Worm (Caenorhabditis elegans) whole organism, L1 larva: ENCODE data around the gene nmr-1.
A peak's percentile ranks its signal among the peaks of the same experiment; 100 is the strongest.

Experiments used
- Y116A8C.19 ChIP-seq: sonication (generic microtip); optimal IDR thresholded peaks from 2 replicates; lab custom pipeline; 2016; ENCODE audit warnings: missing compliant biosample characterization, missing genetic modification characterization, borderline replicate concordance
- aha-1 ChIP-seq: fragments of 150-350 bp; optimal IDR thresholded peaks from 2 replicates; lab custom pipeline; 2014; ENCODE audit warnings: missing biosample characterization, missing genetic modification characterization
- ama-1 ChIP-seq: fragments of 150-350 bp; optimal IDR thresholded peaks from 2 replicates; lab custom pipeline; 2014
- blmp-1 ChIP-seq: fragments of 150-350 bp; optimal IDR thresholded peaks from 2 replicates; lab custom pipeline; 2014; ENCODE audit warnings: missing biosample characterization, missing genetic modification characterization
- ceh-8 ChIP-seq: fragments of 200-800 bp; sonication (Bioruptor generic); optimal IDR thresholded peaks from 2 replicates; lab custom pipeline; 2018; ENCODE audit warnings: mild to moderate bottlenecking, missing genetic modification characterization, moderate library complexity, missing compliant biosample characterization
- ceh-82 ChIP-seq, 3 experiments: fragments of 150-350 bp in 1 of 3; sonication (generic microtip) in 2 of 3; optimal IDR thresholded peaks; 2 replicates each; lab custom pipeline; 2014 to 2017; ENCODE audit warnings: missing biosample characterization in 3 of 3, missing genetic modification characterization in 3 of 3
- ceh-90 ChIP-seq: sonication (generic microtip); optimal IDR thresholded peaks from 2 replicates; lab custom pipeline; 2016; ENCODE audit warnings: missing genetic modification characterization, missing compliant biosample characterization
- dpl-1 ChIP-seq, 3 experiments: fragments of 150-350 bp in 2 of 3; sonication (generic microtip) in 1 of 3; optimal IDR thresholded peaks; 2 replicates each; lab custom pipeline; 2014 to 2017; ENCODE audit warnings: missing biosample characterization in 3 of 3, missing genetic modification characterization in 3 of 3, missing genetic modification reagents in 3 of 3
- dsc-1 ChIP-seq: sonication (generic microtip); optimal IDR thresholded peaks from 2 replicates; lab custom pipeline; 2016; ENCODE audit warnings: mild to moderate bottlenecking, missing genetic modification characterization, missing compliant biosample characterization
- efl-1 ChIP-seq, 4 experiments: fragments of 150-350 bp; optimal IDR thresholded peaks in 3 of 4; peaks in 1 of 4; 1 replicate in 1 of 4; 2 replicates in 3 of 4; lab custom pipeline; 2014; ENCODE audit warnings: missing biosample characterization in 2 of 4, missing genetic modification characterization in 2 of 4, missing genetic modification reagents in 2 of 4
- egl-13 ChIP-seq: sonication (generic microtip); optimal IDR thresholded peaks from 2 replicates; lab custom pipeline; 2016; ENCODE audit warnings: missing genotype, missing genetic modification reagents, missing genetic modification characterization, missing compliant biosample characterization
- elt-2 ChIP-seq: sonication (generic microtip); optimal IDR thresholded peaks from 2 replicates; lab custom pipeline; 2016; ENCODE audit warnings: missing genetic modification characterization, mild to moderate bottlenecking, inconsistent platforms, missing compliant biosample characterization, missing genetic modification reagents
- elt-3 ChIP-seq, 6 experiments: fragments of 150-350 bp in 1 of 6; sonication (generic microtip); optimal IDR thresholded peaks; 2 replicates each; lab custom pipeline; 2017 to 2018; ENCODE audit warnings: missing biosample characterization in 6 of 6, missing genetic modification characterization in 6 of 6, inconsistent platforms in 1 of 6
- ets-5 ChIP-seq: fragments of 200-800 bp; sonication (Bioruptor generic); IDR thresholded peaks from 2 replicates; pipeline ENCODE4 v1.3.6; 2022; ENCODE audit warnings: missing genetic modification characterization, missing compliant biosample characterization
- fkh-10 ChIP-seq: sonication (generic microtip); optimal IDR thresholded peaks from 2 replicates; lab custom pipeline; 2017; ENCODE audit warnings: missing biosample characterization, missing genetic modification reagents, missing genetic modification characterization
- fos-1 ChIP-seq: fragments of 150-350 bp; optimal IDR thresholded peaks from 2 replicates; lab custom pipeline; 2014; ENCODE audit warnings: missing biosample characterization, missing genetic modification characterization
- hlh-17 ChIP-seq: fragments of 200-800 bp; sonication (Bioruptor generic); optimal IDR thresholded peaks from 2 replicates; lab custom pipeline; 2018; ENCODE audit warnings: missing genetic modification characterization, mild to moderate bottlenecking, missing compliant biosample characterization, moderate library complexity, borderline replicate concordance
- irx-1 ChIP-seq: sonication (generic microtip); optimal IDR thresholded peaks from 2 replicates; lab custom pipeline; 2016; ENCODE audit warnings: missing genetic modification characterization, missing compliant biosample characterization
- isw-1 ChIP-seq: fragments of 200-800 bp; sonication (Bioruptor generic); IDR thresholded peaks from 2 replicates; pipeline ENCODE4 v1.3.6; 2022; ENCODE audit warnings: missing genetic modification characterization, missing compliant biosample characterization
- jun-1 ChIP-seq: fragments of 150-350 bp; optimal IDR thresholded peaks from 2 replicates; lab custom pipeline; 2014; ENCODE audit warnings: missing biosample characterization, missing genetic modification reagents, missing genetic modification characterization
- lin-14 ChIP-seq: fragments of 200-800 bp; sonication (Bioruptor generic); optimal IDR thresholded peaks from 2 replicates; lab custom pipeline; 2018; ENCODE audit warnings: mild to moderate bottlenecking, missing genetic modification characterization, moderate library complexity, missing compliant biosample characterization
- lir-3 ChIP-seq: sonication (generic microtip); optimal IDR thresholded peaks from 2 replicates; lab custom pipeline; 2016; ENCODE audit warnings: mild to moderate bottlenecking, missing genetic modification characterization, moderate library complexity, missing compliant biosample characterization; ENCODE audit not compliant: poor library complexity
- lsy-2 ChIP-seq, 2 experiments: fragments of 150-350 bp; optimal IDR thresholded peaks; 2 replicates each; lab custom pipeline; 2014; ENCODE audit warnings: missing biosample characterization in 2 of 2, missing genetic modification characterization in 2 of 2
- mab-9 ChIP-seq: fragments of 200-800 bp; sonication (Bioruptor generic); IDR thresholded peaks from 2 replicates; pipeline ENCODE4 v1.3.6; 2022; ENCODE audit warnings: missing genetic modification reagents, missing genetic modification characterization, missing compliant biosample characterization
- mef-2 ChIP-seq: fragments of 150-350 bp; optimal IDR thresholded peaks from 2 replicates; lab custom pipeline; 2014; ENCODE audit warnings: missing biosample characterization, missing genetic modification characterization
- mep-1 ChIP-seq: fragments of 150-350 bp; optimal IDR thresholded peaks from 2 replicates; lab custom pipeline; 2014; ENCODE audit warnings: missing biosample characterization, missing genetic modification characterization
- nhr-20 ChIP-seq: sonication (generic microtip); optimal IDR thresholded peaks from 2 replicates; lab custom pipeline; 2016; ENCODE audit warnings: mild to moderate bottlenecking, missing genetic modification characterization, missing compliant biosample characterization
- nhr-47 ChIP-seq: sonication (generic microtip); optimal IDR thresholded peaks from 2 replicates; lab custom pipeline; 2016; ENCODE audit warnings: mild to moderate bottlenecking, missing genetic modification characterization, moderate library complexity, missing compliant biosample characterization
- nhr-71 ChIP-seq: sonication (generic microtip); optimal IDR thresholded peaks from 2 replicates; lab custom pipeline; 2016; ENCODE audit warnings: mild to moderate bottlenecking, missing genetic modification characterization, moderate library complexity, missing compliant biosample characterization
- nhr-76 ChIP-seq: sonication (generic microtip); optimal IDR thresholded peaks from 2 replicates; lab custom pipeline; 2017; ENCODE audit warnings: missing biosample characterization, missing genetic modification characterization
- nhr-84 ChIP-seq: sonication (generic microtip); optimal IDR thresholded peaks from 2 replicates; lab custom pipeline; 2017; ENCODE audit warnings: missing biosample characterization, missing genetic modification characterization
- nhr-85 ChIP-seq: sonication (generic microtip); peaks from one replicate; lab custom pipeline; 2016; ENCODE audit warnings: missing genetic modification characterization, inconsistent platforms, missing compliant biosample characterization
- nhr-90 ChIP-seq: sonication (generic microtip); optimal IDR thresholded peaks from 2 replicates; lab custom pipeline; 2016; ENCODE audit warnings: mild to moderate bottlenecking, missing genetic modification characterization, missing compliant biosample characterization; ENCODE audit not compliant: poor library complexity
- pag-3 ChIP-seq: sonication (generic microtip); optimal IDR thresholded peaks from 2 replicates; lab custom pipeline; 2017; ENCODE audit warnings: missing genetic modification characterization, mild to moderate bottlenecking, missing compliant biosample characterization, antibody characterized with exemption, borderline replicate concordance; ENCODE audit not compliant: insufficient read depth
- pqm-1 ChIP-seq: sonication (generic microtip); optimal IDR thresholded peaks from 3 replicates; lab custom pipeline; 2017; ENCODE audit warnings: missing biosample characterization, missing genetic modification characterization
- skn-1 ChIP-seq: fragments of 150-350 bp; optimal IDR thresholded peaks from 2 replicates; lab custom pipeline; 2014; ENCODE audit warnings: missing biosample characterization, missing genetic modification characterization
- snu-23 ChIP-seq: sonication (generic microtip); optimal IDR thresholded peaks from 2 replicates; lab custom pipeline; 2016; ENCODE audit warnings: missing genetic modification characterization, missing compliant biosample characterization
- unc-130 ChIP-seq: fragments of 150-350 bp; optimal IDR thresholded peaks from 2 replicates; lab custom pipeline; 2017; ENCODE audit warnings: missing biosample characterization, missing genetic modification characterization, inconsistent platforms
- unc-30 ChIP-seq: sonication (generic microtip); optimal IDR thresholded peaks from 2 replicates; lab custom pipeline; 2017; ENCODE audit warnings: missing biosample characterization, missing genetic modification characterization
- unc-98 ChIP-seq: fragments of 200-800 bp; sonication (Bioruptor generic); IDR thresholded peaks from 2 replicates; pipeline ENCODE4 v1.3.6; 2022; ENCODE audit warnings: missing genetic modification characterization, missing compliant biosample characterization
- vab-15 ChIP-seq: sonication (generic microtip); optimal IDR thresholded peaks from 2 replicates; lab custom pipeline; 2017; ENCODE audit warnings: missing genotype, mild to moderate bottlenecking, missing genetic modification characterization, missing compliant biosample characterization
- xbp-1 ChIP-seq: sonication (generic microtip); optimal IDR thresholded peaks from 2 replicates; lab custom pipeline; 2016; ENCODE audit warnings: missing genetic modification characterization, missing compliant biosample characterization
- ztf-11 ChIP-seq, 2 experiments: sonication (generic microtip); optimal IDR thresholded peaks; 2 replicates each; lab custom pipeline; 2016 to 2017; ENCODE audit warnings: missing genetic modification characterization in 2 of 2, missing biosample characterization in 1 of 2, missing compliant biosample characterization in 1 of 2

Gene nmr-1

DNA sequence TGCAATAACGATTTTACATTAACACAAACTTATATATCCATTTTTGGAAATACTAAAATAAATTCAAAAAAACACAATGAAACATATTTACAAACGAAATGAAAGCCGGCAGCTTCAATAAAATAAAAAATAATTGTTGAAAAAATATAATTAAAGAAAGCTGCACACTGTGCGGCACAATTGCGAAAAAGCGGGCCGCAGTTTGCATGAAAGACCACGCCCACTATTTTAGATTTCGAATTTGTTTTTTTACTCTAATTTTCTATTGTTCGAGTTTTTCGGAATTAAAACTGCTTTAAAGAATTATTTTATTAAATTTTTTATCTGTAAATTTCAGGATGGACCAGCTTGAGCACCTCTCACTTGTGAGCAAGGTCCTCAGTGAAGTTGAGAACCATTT is 47.2 kb downstream of the nmr-1 start, which contains the start of gene mog-5 (continued):
- no peak for TF ChIP-seq ceh-8 (GFP tag; lab: Kevin White, UChicago)
- TF ChIP-seq lin-14 (GFP tag; lab: Kevin White, UChicago) = no peak
- peak; percentile 14 to 41 for TF ChIP-seq efl-1 (optimal IDR thresholded peaks at IDR 0.05; lab: Kevin White, UChicago)
- peak; percentile 36 to 93 for TF ChIP-seq efl-1 (GFP tag; optimal IDR thresholded peaks at IDR 0.05 in 1 of 2; lab: Kevin White, UChicago)
- peak; percentile 32 for TF ChIP-seq snu-23 (GFP tag; lab: Kevin White, UChicago)
- TF ChIP-seq egl-13 = no peak
- TF ChIP-seq fkh-10 (GFP tag; lab: Kevin White, UChicago) = no peak
- no peak for TF ChIP-seq unc-30 (tag; lab: Kevin White, UChicago)
- TF ChIP-seq ztf-11 (tag; optimal IDR thresholded peaks at IDR 0.05; lab: Kevin White, UChicago) = no peak
- TF ChIP-seq isw-1 (GFP tag; lab: Robert Waterston, UW) = no peak
- no peak for TF ChIP-seq ets-5 (GFP tag; lab: Robert Waterston, UW)
- TF ChIP-seq mef-2 (tag; lab: Kevin White, UChicago) = no peak
- no peak for TF ChIP-seq mep-1
- no peak for TF ChIP-seq unc-130 (tag; lab: Kevin White, UChicago)
- peak; percentile 8 to 41 (median 20) for TF ChIP-seq dpl-1 (GFP tag; optimal IDR thresholded peaks at IDR 0.05; lab: Kevin White, UChicago)
- TF ChIP-seq ama-1 (lab: Kevin White, UChicago) = no peak
- TF ChIP-seq elt-3 (tag; optimal IDR thresholded peaks at IDR 0.05; lab: Kevin White, UChicago) = peak in 1 of 6 experiments; percentile 51
- TF ChIP-seq nhr-85 (tag; lab: Kevin White, UChicago) = no peak
- TF ChIP-seq unc-98 = no peak
- TF ChIP-seq hlh-17 (GFP tag; lab: Kevin White, UChicago) = no peak
- no peak for TF ChIP-seq nhr-76 (tag; lab: Kevin White, UChicago)
- peak; percentile 35 for TF ChIP-seq nhr-71 (tag; lab: Kevin White, UChicago)
- TF ChIP-seq jun-1 (tag; lab: Kevin White, UChicago) = no peak
- TF ChIP-seq nhr-90 = peak; percentile 32
- peak; percentile 24 for TF ChIP-seq blmp-1 (tag; lab: Kevin White, UChicago)
- TF ChIP-seq dsc-1 (tag; lab: Kevin White, UChicago) = peak; percentile 35
- TF ChIP-seq lir-3 (tag; lab: Kevin White, UChicago) = no peak
- no peak for TF ChIP-seq ceh-90 (tag; lab: Kevin White, UChicago)
- TF ChIP-seq Y116A8C.19 (tag; lab: Kevin White, UChicago) = no peak
- peak; percentile 39 for TF ChIP-seq nhr-20 (tag; lab: Kevin White, UChicago)
- TF ChIP-seq nhr-47 = peak; percentile 4
- TF ChIP-seq elt-2 (tag; lab: Kevin White, UChicago) = peak; percentile 7
- TF ChIP-seq pag-3 (tag; lab: Kevin White, UChicago) = no peak
- TF ChIP-seq lsy-2 (tag; optimal IDR thresholded peaks at IDR 0.05; lab: Kevin White, UChicago) = peak; percentile 46 to 47
- peak; percentile 11 for TF ChIP-seq skn-1 (tag; lab: Kevin White, UChicago)
- no peak for TF ChIP-seq vab-15 (tag; lab: Kevin White, UChicago)
- TF ChIP-seq xbp-1 (tag; lab: Kevin White, UChicago) = peak; percentile 30
- peak in 2 of 3 experiments; percentile 10 to 23 for TF ChIP-seq ceh-82 (tag; optimal IDR thresholded peaks at IDR 0.05; lab: Kevin White, UChicago)
- TF ChIP-seq pqm-1 (tag; lab: Kevin White, UChicago) = no peak
- TF ChIP-seq aha-1 = no peak
- no peak for TF ChIP-seq nhr-84

- TF ChIP-seq mab-9 (GFP tag; lab: Robert Waterston, UW) = no peak
- peak in 1 of 6 experiments; percentile 39 for TF ChIP-seq elt-3 (tag; optimal IDR thresholded peaks at IDR 0.05; lab: Kevin White, UChicago)
- TF ChIP-seq fos-1 (tag; lab: Kevin White, UChicago) = no peak
- no peak for TF ChIP-seq lir-3 (tag; lab: Kevin White, UChicago)
- TF ChIP-seq egl-13 = no peak
- no peak for TF ChIP-seq irx-1 (tag; lab: Kevin White, UChicago)
- TF ChIP-seq efl-1 (optimal IDR thresholded peaks at IDR 0.05; lab: Kevin White, UChicago) = no peak
- TF ChIP-seq efl-1 (GFP tag; optimal IDR thresholded peaks at IDR 0.05 in 1 of 2; lab: Kevin White, UChicago) = peak in 1 of 2 experiments; percentile 87
- TF ChIP-seq nhr-76 (tag; lab: Kevin White, UChicago) = no peak
Measured at ce11 chrII:5398779-5399178, 47.6 kb downstream of the nmr-1 start, which contains the start of gene fbxl-3. fbxl-3 (minus strand) TSS chrII:5398902.
